Worm (Caenorhabditis elegans) whole organism, L1 larva: ENCODE measurements around the gene F25F2.1.
A peak's percentile ranks its signal among the peaks of the same experiment; 100 is the strongest.

Source experiments
- C04F5.9 ChIP-seq: sonication (generic microtip); optimal IDR thresholded peaks from 2 replicates; lab custom pipeline; 2016; ENCODE audit warnings: missing genetic modification characterization, missing compliant biosample characterization
- C16A3.4 ChIP-seq: fragments of 150-350 bp; optimal IDR thresholded peaks from 2 replicates; lab custom pipeline; 2014; ENCODE audit warnings: missing biosample characterization, missing genetic modification characterization
- F16B12.6 ChIP-seq: fragments of 150-350 bp; optimal IDR thresholded peaks from 2 replicates; lab custom pipeline; 2014; ENCODE audit warnings: missing biosample characterization, missing genetic modification characterization
- aha-1 ChIP-seq: fragments of 150-350 bp; optimal IDR thresholded peaks from 2 replicates; lab custom pipeline; 2014; ENCODE audit warnings: missing biosample characterization, missing genetic modification characterization
- alr-1 ChIP-seq: fragments of 200-800 bp; sonication (Bioruptor generic); optimal IDR thresholded peaks from 2 replicates; lab custom pipeline; 2018; ENCODE audit warnings: borderline replicate concordance, mild to moderate bottlenecking, missing genetic modification characterization, missing compliant biosample characterization
- ama-1 ChIP-seq: fragments of 150-350 bp; optimal IDR thresholded peaks from 2 replicates; lab custom pipeline; 2014
- ceh-63 ChIP-seq: fragments of 200-800 bp; sonication (Bioruptor generic); optimal IDR thresholded peaks from 2 replicates; lab custom pipeline; 2018; ENCODE audit warnings: mild to moderate bottlenecking, missing genetic modification characterization, missing compliant biosample characterization
- ceh-8 ChIP-seq: fragments of 200-800 bp; sonication (Bioruptor generic); optimal IDR thresholded peaks from 2 replicates; lab custom pipeline; 2018; ENCODE audit warnings: mild to moderate bottlenecking, missing genetic modification characterization, moderate library complexity, missing compliant biosample characterization
- ceh-82 ChIP-seq, 3 experiments: fragments of 150-350 bp in 1 of 3; sonication (generic microtip) in 2 of 3; optimal IDR thresholded peaks; 2 replicates each; lab custom pipeline; 2014 to 2017; ENCODE audit warnings: missing biosample characterization in 3 of 3, missing genetic modification characterization in 3 of 3
- ceh-88 ChIP-seq: fragments of 200-800 bp; sonication (Bioruptor generic); IDR thresholded peaks from 2 replicates; pipeline ENCODE4 v1.3.6; 2022; ENCODE audit warnings: missing genetic modification characterization, missing compliant biosample characterization
- ces-1 ChIP-seq: fragments of 150-350 bp; optimal IDR thresholded peaks from 2 replicates; lab custom pipeline; 2014; ENCODE audit warnings: missing biosample characterization, missing genetic modification reagents, missing genetic modification characterization
- efl-1 ChIP-seq, 4 experiments: fragments of 150-350 bp; optimal IDR thresholded peaks in 3 of 4; peaks in 1 of 4; 1 replicate in 1 of 4; 2 replicates in 3 of 4; lab custom pipeline; 2014; ENCODE audit warnings: missing biosample characterization in 2 of 4, missing genetic modification characterization in 2 of 4, missing genetic modification reagents in 2 of 4
- egl-13 ChIP-seq: sonication (generic microtip); optimal IDR thresholded peaks from 2 replicates; lab custom pipeline; 2016; ENCODE audit warnings: missing genotype, missing genetic modification reagents, missing genetic modification characterization, missing compliant biosample characterization
- fkh-10 ChIP-seq: sonication (generic microtip); optimal IDR thresholded peaks from 2 replicates; lab custom pipeline; 2017; ENCODE audit warnings: missing biosample characterization, missing genetic modification reagents, missing genetic modification characterization
- fkh-8 ChIP-seq: sonication (generic microtip); optimal IDR thresholded peaks from 2 replicates; lab custom pipeline; 2016; ENCODE audit warnings: mild to moderate bottlenecking, missing genetic modification characterization, missing compliant biosample characterization
- grh-1 ChIP-seq: fragments of 200-800 bp; sonication (Bioruptor generic); IDR thresholded peaks from 2 replicates; pipeline ENCODE4 v1.3.6; 2022; ENCODE audit warnings: missing genetic modification reagents, missing genetic modification characterization, missing compliant biosample characterization
- hlh-17 ChIP-seq: fragments of 200-800 bp; sonication (Bioruptor generic); optimal IDR thresholded peaks from 2 replicates; lab custom pipeline; 2018; ENCODE audit warnings: missing genetic modification characterization, mild to moderate bottlenecking, missing compliant biosample characterization, moderate library complexity, borderline replicate concordance
- hlh-4 ChIP-seq: sonication (generic microtip); optimal IDR thresholded peaks from 2 replicates; lab custom pipeline; 2016; ENCODE audit warnings: mild to moderate bottlenecking, missing genetic modification characterization, missing compliant biosample characterization
- irx-1 ChIP-seq: sonication (generic microtip); optimal IDR thresholded peaks from 2 replicates; lab custom pipeline; 2016; ENCODE audit warnings: missing genetic modification characterization, missing compliant biosample characterization
- isw-1 ChIP-seq: fragments of 200-800 bp; sonication (Bioruptor generic); IDR thresholded peaks from 2 replicates; pipeline ENCODE4 v1.3.6; 2022; ENCODE audit warnings: missing genetic modification characterization, missing compliant biosample characterization
- lin-14 ChIP-seq: fragments of 200-800 bp; sonication (Bioruptor generic); optimal IDR thresholded peaks from 2 replicates; lab custom pipeline; 2018; ENCODE audit warnings: mild to moderate bottlenecking, missing genetic modification characterization, moderate library complexity, missing compliant biosample characterization
- lin-15B ChIP-seq: fragments of 150-350 bp; sonication (generic microtip); optimal IDR thresholded peaks from 3 replicates; lab custom pipeline; 2014; ENCODE audit warnings: missing biosample characterization, missing genetic modification characterization
- lin-39 ChIP-seq: fragments of 150-350 bp; optimal IDR thresholded peaks from 2 replicates; lab custom pipeline; 2014; ENCODE audit warnings: missing biosample characterization, missing genetic modification reagents, missing genetic modification characterization
- lir-3 ChIP-seq: sonication (generic microtip); optimal IDR thresholded peaks from 2 replicates; lab custom pipeline; 2016; ENCODE audit warnings: mild to moderate bottlenecking, missing genetic modification characterization, moderate library complexity, missing compliant biosample characterization; ENCODE audit not compliant: poor library complexity
- lsy-2 ChIP-seq, 2 experiments: fragments of 150-350 bp; optimal IDR thresholded peaks; 2 replicates each; lab custom pipeline; 2014; ENCODE audit warnings: missing biosample characterization in 2 of 2, missing genetic modification characterization in 2 of 2
- mab-9 ChIP-seq: fragments of 200-800 bp; sonication (Bioruptor generic); IDR thresholded peaks from 2 replicates; pipeline ENCODE4 v1.3.6; 2022; ENCODE audit warnings: missing genetic modification reagents, missing genetic modification characterization, missing compliant biosample characterization
- mdl-1 ChIP-seq, 2 experiments: fragments of 150-350 bp; optimal IDR thresholded peaks; 2 replicates each; lab custom pipeline; 2014 to 2017; ENCODE audit warnings: missing biosample characterization in 2 of 2, missing genetic modification characterization in 2 of 2, inconsistent platforms in 1 of 2
- mef-2 ChIP-seq: fragments of 150-350 bp; optimal IDR thresholded peaks from 2 replicates; lab custom pipeline; 2014; ENCODE audit warnings: missing biosample characterization, missing genetic modification characterization
- nhr-12 ChIP-seq: sonication (generic microtip); optimal IDR thresholded peaks from 2 replicates; lab custom pipeline; 2017; ENCODE audit warnings: missing biosample characterization, missing genetic modification characterization
- nhr-19 ChIP-seq: fragments of 200-800 bp; sonication (Bioruptor generic); conservative IDR thresholded peaks from 2 replicates; pipeline ENCODE4 v1.3.6; 2022; ENCODE audit warnings: missing genetic modification characterization, missing compliant biosample characterization
- nhr-20 ChIP-seq: sonication (generic microtip); optimal IDR thresholded peaks from 2 replicates; lab custom pipeline; 2016; ENCODE audit warnings: mild to moderate bottlenecking, missing genetic modification characterization, missing compliant biosample characterization
- nhr-237 ChIP-seq: fragments of 150-350 bp; optimal IDR thresholded peaks from 2 replicates; lab custom pipeline; 2014; ENCODE audit warnings: missing biosample characterization, missing genetic modification characterization
- nhr-47 ChIP-seq: sonication (generic microtip); optimal IDR thresholded peaks from 2 replicates; lab custom pipeline; 2016; ENCODE audit warnings: mild to moderate bottlenecking, missing genetic modification characterization, moderate library complexity, missing compliant biosample characterization
- nhr-71 ChIP-seq: sonication (generic microtip); optimal IDR thresholded peaks from 2 replicates; lab custom pipeline; 2016; ENCODE audit warnings: mild to moderate bottlenecking, missing genetic modification characterization, moderate library complexity, missing compliant biosample characterization
- nhr-76 ChIP-seq: sonication (generic microtip); optimal IDR thresholded peaks from 2 replicates; lab custom pipeline; 2017; ENCODE audit warnings: missing biosample characterization, missing genetic modification characterization
- nhr-77 ChIP-seq: fragments of 150-350 bp; optimal IDR thresholded peaks from 2 replicates; lab custom pipeline; 2014; ENCODE audit warnings: missing biosample characterization, missing genetic modification characterization
- nhr-84 ChIP-seq: sonication (generic microtip); optimal IDR thresholded peaks from 2 replicates; lab custom pipeline; 2017; ENCODE audit warnings: missing biosample characterization, missing genetic modification characterization
- nhr-90 ChIP-seq: sonication (generic microtip); optimal IDR thresholded peaks from 2 replicates; lab custom pipeline; 2016; ENCODE audit warnings: mild to moderate bottlenecking, missing genetic modification characterization, missing compliant biosample characterization; ENCODE audit not compliant: poor library complexity
- pqm-1 ChIP-seq: sonication (generic microtip); optimal IDR thresholded peaks from 3 replicates; lab custom pipeline; 2017; ENCODE audit warnings: missing biosample characterization, missing genetic modification characterization
- sptf-1 ChIP-seq: fragments of 150-350 bp; optimal IDR thresholded peaks from 2 replicates; lab custom pipeline; 2014; ENCODE audit warnings: missing biosample characterization, missing genetic modification characterization
- tbx-2 ChIP-seq: sonication (generic microtip); optimal IDR thresholded peaks from 2 replicates; lab custom pipeline; 2016; ENCODE audit warnings: missing genetic modification characterization, missing compliant biosample characterization
- tlp-1 ChIP-seq: fragments of 150-350 bp; optimal IDR thresholded peaks from 2 replicates; lab custom pipeline; 2014; ENCODE audit warnings: missing biosample characterization, missing genetic modification characterization
- unc-98 ChIP-seq: fragments of 200-800 bp; sonication (Bioruptor generic); IDR thresholded peaks from 2 replicates; pipeline ENCODE4 v1.3.6; 2022; ENCODE audit warnings: missing genetic modification characterization, missing compliant biosample characterization
- xbp-1 ChIP-seq: sonication (generic microtip); optimal IDR thresholded peaks from 2 replicates; lab custom pipeline; 2016; ENCODE audit warnings: missing genetic modification characterization, missing compliant biosample characterization
- zag-1 ChIP-seq: fragments of 150-350 bp; optimal IDR thresholded peaks from 2 replicates; lab custom pipeline; 2014; ENCODE audit warnings: missing biosample characterization, missing genetic modification characterization
- zip-4 ChIP-seq: fragments of 200-800 bp; sonication (Bioruptor generic); optimal IDR thresholded peaks from 2 replicates; lab custom pipeline; 2018; ENCODE audit warnings: mild to moderate bottlenecking, missing genetic modification characterization, moderate library complexity, missing compliant biosample characterization

The F25F2.1 gene

DNA sequence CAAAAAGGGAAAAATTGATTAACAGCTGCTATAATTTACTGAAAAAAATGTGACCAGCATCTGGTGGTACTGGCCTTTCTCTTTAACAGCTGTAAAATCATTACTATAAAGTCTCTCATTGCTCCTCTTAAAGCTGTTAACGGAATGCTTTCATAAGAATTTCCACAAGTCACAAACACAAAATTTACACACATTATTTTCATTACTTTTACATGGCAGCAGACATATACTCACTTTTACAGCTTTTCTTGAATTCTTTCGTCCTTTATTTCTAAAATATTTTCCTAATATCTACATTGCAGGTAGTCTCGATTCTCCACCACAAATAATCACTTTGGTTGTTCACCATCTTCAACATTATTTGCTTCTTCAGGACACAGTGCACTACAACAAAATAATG lies 44.7 kb downstream of the F25F2.1 start, which contains the start of gene imph-1:
Gene imph-1 (plus strand): TSS at position 301 of the 400 bp plus-strand sequence.
- TF ChIP-seq efl-1 (optimal IDR thresholded peaks at IDR 0.05; lab: Kevin White, UChicago) (no peak), efl-1 (GFP tag; optimal IDR thresholded peaks at IDR 0.05 in 1 of 2; lab: Kevin White, UChicago) (peak in 1 of 2 experiments; percentile 37), ces-1 (GFP tag; lab: Kevin White, UChicago) (no peak), nhr-47 (tag; lab: Kevin White, UChicago) (no peak)

DNA sequence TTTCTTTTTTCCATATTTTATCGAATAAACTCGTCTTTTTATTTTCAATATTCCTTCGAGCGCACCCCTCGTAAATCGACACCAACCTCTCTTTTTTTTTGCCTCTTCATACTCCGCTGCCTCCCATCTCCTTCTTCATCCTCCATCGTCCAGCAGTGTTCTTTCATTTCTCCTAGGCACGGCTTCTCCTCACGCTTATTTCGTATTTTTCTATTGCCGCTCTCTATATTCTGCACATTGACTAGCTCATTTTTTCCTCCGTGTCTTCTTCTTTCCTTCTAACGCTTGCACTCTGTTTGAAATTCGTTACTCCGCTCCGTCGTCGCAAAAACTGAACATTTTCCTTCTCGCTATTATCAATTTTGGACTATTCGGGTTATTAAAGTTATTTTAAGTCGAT lies 46.7 kb downstream of the F25F2.1 start:
- TF ChIP-seq xbp-1 (tag; lab: Kevin White, UChicago), result no peak
- TF ChIP-seq C04F5.9 (tag; lab: Kevin White, UChicago), result no peak
- peak in 1 of 2 experiments; percentile 16 for TF ChIP-seq lsy-2 (tag; optimal IDR thresholded peaks at IDR 0.05; lab: Kevin White, UChicago)
- peak; percentile 71 for TF ChIP-seq lin-14 (GFP tag; lab: Kevin White, UChicago)
- peak; percentile 18 for TF ChIP-seq nhr-47 (tag; lab: Kevin White, UChicago)
- TF ChIP-seq ceh-8 (GFP tag; lab: Kevin White, UChicago), result no peak
- TF ChIP-seq fkh-8 (tag; lab: Kevin White, UChicago), result peak; percentile 9
- peak in 1 of 2 experiments; percentile 10 for TF ChIP-seq efl-1 (optimal IDR thresholded peaks at IDR 0.05; lab: Kevin White, UChicago)
- no peak for TF ChIP-seq efl-1 (GFP tag; optimal IDR thresholded peaks at IDR 0.05 in 1 of 2; lab: Kevin White, UChicago)
- peak in 1 of 3 experiments; percentile 50 for TF ChIP-seq ceh-82 (tag; optimal IDR thresholded peaks at IDR 0.05; lab: Kevin White, UChicago)
- no peak for TF ChIP-seq ama-1
- TF ChIP-seq, all 84 proteins: peak for 6

DNA sequence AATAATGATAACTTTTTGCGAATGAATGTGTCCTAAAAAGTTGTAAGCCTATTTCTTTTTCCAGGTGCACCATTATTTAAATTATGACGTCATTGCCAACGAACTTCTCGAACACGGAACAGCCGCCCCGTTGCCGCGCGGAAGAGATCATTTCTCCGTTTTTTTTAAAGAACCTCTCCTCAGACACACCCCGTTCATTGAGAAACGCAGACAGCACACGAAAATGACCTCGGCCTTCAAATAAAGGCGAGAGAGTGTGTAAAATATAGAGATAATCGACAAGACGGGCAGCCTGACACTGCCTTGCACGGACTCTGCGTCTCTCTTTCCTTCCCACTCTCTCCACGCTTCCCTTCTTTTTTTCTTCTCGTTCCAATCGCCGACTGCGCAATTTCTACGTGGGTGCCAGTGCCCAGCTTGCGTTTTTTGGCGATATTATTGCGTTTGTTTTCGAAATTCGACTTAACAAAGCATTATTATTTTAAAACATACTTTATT lies 51.8 kb downstream of the F25F2.1 start:
- TF ChIP-seq ces-1 (GFP tag; lab: Kevin White, UChicago), result no peak
- no peak for TF ChIP-seq mab-9 (GFP tag; lab: Robert Waterston, UW)
- no peak for TF ChIP-seq aha-1 (tag; lab: Kevin White, UChicago)
- TF ChIP-seq ceh-63, result no peak
- TF ChIP-seq hlh-17 (GFP tag; lab: Kevin White, UChicago), result no peak
- TF ChIP-seq nhr-71 (tag; lab: Kevin White, UChicago), result peak; percentile 85
- TF ChIP-seq nhr-76, result peak; percentile 41
- TF ChIP-seq irx-1, result peak; percentile 35
- no peak for TF ChIP-seq hlh-4 (tag; lab: Kevin White, UChicago)
- TF ChIP-seq zip-4, result no peak
- TF ChIP-seq sptf-1 (tag; lab: Kevin White, UChicago), result no peak
- TF ChIP-seq tlp-1, result no peak
- no peak for TF ChIP-seq nhr-237 (tag; lab: Kevin White, UChicago)
- TF ChIP-seq nhr-77 (tag; lab: Kevin White, UChicago), result peak; percentile 66
- TF ChIP-seq isw-1 (GFP tag; lab: Robert Waterston, UW), result peak; percentile 43
- peak; percentile 36; the same call in 1 of the 2 replicates for TF ChIP-seq grh-1 (GFP tag; lab: Robert Waterston, UW)
- TF ChIP-seq ceh-88 (GFP tag; lab: Robert Waterston, UW), result no peak
- TF ChIP-seq ceh-8 (GFP tag; lab: Kevin White, UChicago), result no peak
- no peak for TF ChIP-seq lin-39 (tag; lab: Kevin White, UChicago)
- TF ChIP-seq pqm-1 (tag; lab: Kevin White, UChicago), result no peak
- TF ChIP-seq tbx-2 (tag; lab: Kevin White, UChicago), result peak; percentile 74
- no peak for TF ChIP-seq lin-15B
- TF ChIP-seq nhr-12, result no peak
- TF ChIP-seq nhr-19 (GFP tag; lab: Robert Waterston, UW), result peak; percentile 54
- TF ChIP-seq nhr-84, result no peak
- TF ChIP-seq ceh-82 (tag; optimal IDR thresholded peaks at IDR 0.05; lab: Kevin White, UChicago), result peak; percentile 52 to 75 (median 60)
- TF ChIP-seq ama-1, result no peak
- TF ChIP-seq lin-14 (GFP tag; lab: Kevin White, UChicago), result peak; percentile 98
- no peak for TF ChIP-seq alr-1
- TF ChIP-seq mef-2 (tag; lab: Kevin White, UChicago), result no peak
- no peak for TF ChIP-seq unc-98 (GFP tag; lab: Robert Waterston, UW)
- no peak for TF ChIP-seq fkh-10 (GFP tag; lab: Kevin White, UChicago)
- TF ChIP-seq nhr-90 (tag; lab: Kevin White, UChicago), result peak; percentile 71
- TF ChIP-seq F16B12.6 (tag; lab: Kevin White, UChicago), result no peak
- peak; percentile 69 for TF ChIP-seq nhr-20 (tag; lab: Kevin White, UChicago)
- TF ChIP-seq egl-13, result peak; percentile 31
- peak in 1 of 2 experiments; percentile 55 for TF ChIP-seq mdl-1 (tag; optimal IDR thresholded peaks at IDR 0.05; lab: Kevin White, UChicago)
- peak; percentile 61 for TF ChIP-seq lsy-2 (tag; optimal IDR thresholded peaks at IDR 0.05; lab: Kevin White, UChicago)
- TF ChIP-seq lir-3 (tag; lab: Kevin White, UChicago), result no peak
- no peak for TF ChIP-seq C16A3.4 (tag; lab: Kevin White, UChicago)
- TF ChIP-seq zag-1 (tag; lab: Kevin White, UChicago), result no peak
